Worm (Caenorhabditis elegans) whole organism, mixed stage, embryonic: Measurements from ENCODE around the gene R08C7.12.

ENCODE experiments used
- ceh-39 ChIP-seq: fragments of 150-350 bp; optimal IDR thresholded peaks from 2 replicates; lab custom pipeline; 2014; ENCODE audit warnings: missing biosample characterization, missing genetic modification characterization
- ces-1 ChIP-seq: fragments of 150-350 bp; optimal IDR thresholded peaks from 2 replicates; lab custom pipeline; 2014; ENCODE audit warnings: missing biosample characterization, missing genetic modification reagents, missing genetic modification characterization
- hlh-1 ChIP-seq: fragments of 150-350 bp; optimal IDR thresholded peaks from 2 replicates; lab custom pipeline; 2014; ENCODE audit warnings: missing biosample characterization, missing genetic modification reagents, missing genetic modification characterization
- mls-2 ChIP-seq: sonication (generic microtip); optimal IDR thresholded peaks from 2 replicates; lab custom pipeline; 2016; ENCODE audit warnings: mild to moderate bottlenecking, missing genetic modification characterization, moderate library complexity, missing compliant biosample characterization
- pha-4 ChIP-seq: fragments of 150-350 bp; optimal IDR thresholded peaks from 2 replicates; lab custom pipeline; 2018; ENCODE audit warnings: missing biosample characterization, missing genetic modification reagents, missing genetic modification characterization
- tbx-8 ChIP-seq: fragments of 200-800 bp; sonication (Bioruptor generic); optimal IDR thresholded peaks from 2 replicates; lab custom pipeline; 2018; ENCODE audit warnings: mild to moderate bottlenecking, missing genetic modification characterization, moderate library complexity, missing compliant biosample characterization
- unc-120 ChIP-seq: sonication (generic microtip); optimal IDR thresholded peaks from 2 replicates; lab custom pipeline; 2017; ENCODE audit warnings: missing genetic modification characterization, missing compliant biosample characterization; ENCODE audit not compliant: poor library complexity, severe bottlenecking
- ztf-11 ChIP-seq: fragments of 150-350 bp; optimal IDR thresholded peaks from 2 replicates; lab custom pipeline; 2014; ENCODE audit warnings: missing biosample characterization, missing genetic modification characterization

Gene R08C7.12

ce11 chrIV:4505078-4505477, 55.5 kb downstream of the R08C7.12 start:
- TF ChIP-seq ces-1: peak; percentile 87
- TF ChIP-seq ceh-39: no peak

- TF ChIP-seq pha-4 (tag; lab: Kevin White, UChicago) (no peak), mls-2 (tag; lab: Kevin White, UChicago) (no peak), unc-120 (tag; lab: Kevin White, UChicago) (peak; percentile 82), tbx-8 (GFP tag; lab: Kevin White, UChicago) (no peak), ztf-11 (tag; lab: Kevin White, UChicago) (no peak), hlh-1 (tag; lab: Kevin White, UChicago) (peak; percentile 56)
These were observed 57.1 kb downstream of the R08C7.12 start, which contains the start of gene gbb-2 for ce11 chrIV:4506637-4507036. Gene gbb-2 (minus strand): TSS chrIV:4506748.
